Fruit fly (Drosophila melanogaster): Measurements from ENCODE around the gene DNAlig3.
A peak's percentile ranks its signal among the peaks of the same experiment; 100 is the strongest.

DNAlig3 gene

DNA sequence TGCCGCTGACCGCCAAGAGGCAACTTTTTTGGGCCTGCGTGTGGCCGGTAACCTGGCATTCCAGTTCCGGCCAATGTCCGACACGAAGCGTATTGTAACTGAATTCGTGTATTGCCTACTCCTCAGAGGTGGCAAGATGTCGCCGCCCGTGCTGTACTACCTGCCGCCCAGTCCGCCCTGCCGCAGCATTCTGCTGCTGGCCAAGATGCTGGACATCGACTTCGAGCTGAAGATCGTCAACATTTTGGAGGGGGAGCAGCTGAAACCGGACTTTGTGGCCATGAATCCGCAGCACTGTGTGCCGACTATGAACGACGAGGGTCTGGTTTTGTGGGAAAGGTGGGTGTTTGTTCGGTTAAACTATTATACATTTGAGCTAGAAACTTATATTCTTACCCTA lies 17.4 kb downstream of the DNAlig3 start:
- TF ChIP-seq usp (GFP tag; optimal IDR thresholded peaks at IDR 0.05) (no peak), psq (optimal IDR thresholded peaks at IDR 0.05) (no peak), EcR (GFP tag; optimal IDR thresholded peaks at IDR 0.05) (no peak), pan (optimal IDR thresholded peaks at IDR 0.05) (no peak), Dll (optimal IDR thresholded peaks at IDR 0.05) (no peak)

DNA sequence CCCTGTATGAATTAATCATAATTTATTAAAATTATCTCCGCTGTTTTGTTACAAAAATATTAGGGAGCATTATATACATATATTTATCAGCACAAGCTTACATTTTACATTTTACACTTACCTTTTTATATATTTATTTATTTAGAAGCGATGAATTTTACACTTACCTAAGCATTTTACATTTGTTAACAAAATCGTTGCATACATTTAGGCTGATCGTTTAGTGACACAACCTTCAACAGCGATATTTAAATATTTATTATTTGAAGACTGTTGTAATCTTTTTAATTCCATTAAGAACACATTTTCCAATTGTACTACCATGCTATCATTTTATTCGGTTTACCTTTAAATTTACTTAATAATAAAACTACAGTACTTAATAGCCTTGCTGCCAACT lies 17.9 kb downstream of the DNAlig3 start:
- TF ChIP-seq Dll (optimal IDR thresholded peaks at IDR 0.05): no peak
- no peak for TF ChIP-seq EcR (GFP tag; optimal IDR thresholded peaks at IDR 0.05)
- no peak for TF ChIP-seq pan (optimal IDR thresholded peaks at IDR 0.05)
- no peak for TF ChIP-seq psq (optimal IDR thresholded peaks at IDR 0.05)
- TF ChIP-seq usp (GFP tag; optimal IDR thresholded peaks at IDR 0.05): no peak
- TF ChIP-seq CG8478 (optimal IDR thresholded peaks at IDR 0.05): no peak

DNA sequence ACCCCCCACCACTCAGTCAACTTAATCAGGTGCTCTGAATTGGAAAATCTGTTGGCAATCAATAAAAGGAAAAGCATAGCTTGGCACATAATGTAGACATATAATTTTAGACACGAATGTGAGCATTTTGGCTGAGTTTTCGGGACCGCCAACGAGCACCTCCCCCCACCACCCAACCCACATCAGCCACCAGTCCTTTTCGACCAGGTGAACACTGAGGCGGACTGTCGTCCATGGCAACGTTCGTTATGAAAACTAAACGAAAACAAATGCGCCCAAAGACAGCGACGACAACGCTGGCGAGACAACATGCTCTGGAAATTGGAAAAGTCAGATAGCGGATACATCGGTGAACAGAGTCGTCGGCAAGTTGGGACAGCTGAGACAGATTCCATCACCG lies 18.6 kb downstream of the DNAlig3 start, which contains the start of gene GstD11:
Gene GstD11, plus strand, starts transcription at position 301 of the 400 bp plus-strand sequence.
- TF ChIP-seq usp (GFP tag; optimal IDR thresholded peaks at IDR 0.05): no peak
- TF ChIP-seq EcR (GFP tag; optimal IDR thresholded peaks at IDR 0.05): no peak
- TF ChIP-seq CG8478 (optimal IDR thresholded peaks at IDR 0.05): no peak
- TF ChIP-seq pan (optimal IDR thresholded peaks at IDR 0.05): no peak
- TF ChIP-seq psq (optimal IDR thresholded peaks at IDR 0.05): no peak
- no peak for TF ChIP-seq Dll (optimal IDR thresholded peaks at IDR 0.05)

DNA sequence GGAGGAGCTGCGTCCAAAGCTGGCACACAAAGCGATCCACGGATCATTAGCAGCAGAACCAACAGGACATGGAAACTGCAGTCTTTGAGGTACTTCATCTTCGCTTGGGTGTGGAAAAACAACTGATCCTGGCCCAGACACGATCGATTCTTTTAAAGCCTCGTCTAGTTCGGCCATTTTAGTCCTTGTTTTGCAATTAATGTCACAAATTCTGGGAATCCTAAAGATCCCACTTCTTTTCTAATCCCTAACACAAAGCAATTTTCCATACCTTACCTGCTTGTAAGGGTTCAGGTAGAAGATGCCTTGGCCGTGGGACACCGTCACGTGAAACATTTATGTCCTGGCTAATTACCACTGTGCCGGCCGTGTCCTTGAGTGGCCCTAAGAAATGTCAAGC lies 19.1 kb downstream of the DNAlig3 start, which contains the start of gene CG10035:
Gene CG10035, minus strand, starts transcription at position 129 of the 400 bp plus-strand sequence.
- TF ChIP-seq Dll (optimal IDR thresholded peaks at IDR 0.05) (no peak), CG8478 (optimal IDR thresholded peaks at IDR 0.05) (no peak), pan (optimal IDR thresholded peaks at IDR 0.05) (no peak), psq (optimal IDR thresholded peaks at IDR 0.05) (no peak), EcR (GFP tag; optimal IDR thresholded peaks at IDR 0.05) (no peak)

DNA sequence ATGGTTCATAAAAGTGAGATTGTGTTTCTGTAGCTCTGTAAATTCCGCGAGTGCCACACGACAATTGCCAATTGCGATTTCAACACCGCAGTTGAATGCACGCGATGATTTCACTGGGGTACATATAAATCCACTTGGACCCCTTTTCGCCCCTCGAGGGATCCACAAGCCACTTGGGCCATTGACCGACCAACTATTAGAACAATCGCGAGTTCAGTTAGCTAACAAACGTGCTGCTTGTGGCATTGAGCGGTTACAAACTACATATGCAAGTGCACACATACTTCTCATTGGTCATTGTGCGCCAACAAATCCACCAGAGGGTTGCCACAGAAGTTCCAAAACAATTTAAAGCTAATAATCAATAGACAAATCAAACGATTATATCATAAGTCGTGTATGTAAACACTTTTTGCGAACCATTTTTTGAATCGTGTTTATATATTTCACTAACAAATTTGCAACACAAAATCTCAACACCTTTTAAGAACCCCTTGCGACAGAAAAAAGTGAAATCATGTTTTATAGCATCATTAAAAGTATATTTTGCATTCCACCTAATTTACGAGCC lies 20.4 kb downstream of the DNAlig3 start:
- TF ChIP-seq pan (optimal IDR thresholded peaks at IDR 0.05): no peak
- no peak for TF ChIP-seq Dll (optimal IDR thresholded peaks at IDR 0.05)
- TF ChIP-seq usp (GFP tag; optimal IDR thresholded peaks at IDR 0.05): no peak
- TF ChIP-seq EcR (GFP tag; optimal IDR thresholded peaks at IDR 0.05): peak in 1 of 2 experiments; percentile 95

DNA sequence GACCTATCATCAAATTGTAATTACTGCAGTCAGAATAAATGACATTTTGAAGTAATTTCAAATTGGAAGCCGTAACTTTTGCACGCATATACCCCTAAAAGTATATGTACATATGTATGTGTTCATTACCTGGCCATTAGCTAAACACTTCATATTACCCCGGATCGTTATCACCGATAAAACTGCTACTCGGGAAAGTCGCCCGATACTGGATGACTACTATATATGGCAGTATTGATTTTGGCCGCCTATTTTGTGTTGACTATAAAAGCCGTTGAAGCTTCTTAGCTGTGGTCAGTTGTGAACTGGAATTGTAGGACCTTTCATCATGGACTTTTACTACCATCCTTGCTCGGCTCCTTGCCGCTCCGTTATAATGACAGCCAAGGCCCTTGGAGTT lies 21.9 kb downstream of the DNAlig3 start, which contains the start of gene GstD8:
Gene GstD8, plus strand, starts transcription at position 301 of the 400 bp plus-strand sequence.
- TF ChIP-seq CG8478 (optimal IDR thresholded peaks at IDR 0.05) (no peak), Dll (optimal IDR thresholded peaks at IDR 0.05) (no peak), pan (optimal IDR thresholded peaks at IDR 0.05) (no peak), usp (GFP tag; optimal IDR thresholded peaks at IDR 0.05) (no peak), psq (optimal IDR thresholded peaks at IDR 0.05) (no peak), EcR (GFP tag; optimal IDR thresholded peaks at IDR 0.05) (no peak)

DNA sequence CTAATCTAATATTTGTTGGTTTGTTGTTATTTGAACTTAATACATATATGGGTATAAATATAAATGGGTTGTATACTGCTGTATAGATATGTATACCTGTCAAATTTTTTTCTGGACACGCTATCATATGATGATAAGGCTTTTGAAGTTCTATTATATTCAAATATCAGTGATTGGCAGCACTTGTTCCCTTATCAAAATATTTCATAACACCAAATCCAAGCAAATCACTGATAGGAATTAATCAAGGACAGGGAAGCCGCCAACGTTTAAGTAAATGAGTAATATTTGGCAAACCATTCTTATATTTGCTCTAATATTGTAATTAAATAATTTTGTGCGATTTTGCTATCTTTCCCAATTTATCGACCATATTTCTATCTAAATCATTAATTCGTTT lies 22.4 kb downstream of the DNAlig3 start:
- TF ChIP-seq Dll (optimal IDR thresholded peaks at IDR 0.05): no peak
- TF ChIP-seq EcR (GFP tag; optimal IDR thresholded peaks at IDR 0.05): no peak
- TF ChIP-seq CG8478 (optimal IDR thresholded peaks at IDR 0.05): no peak
- no peak for TF ChIP-seq psq (optimal IDR thresholded peaks at IDR 0.05)
- TF ChIP-seq pan (optimal IDR thresholded peaks at IDR 0.05): no peak
- TF ChIP-seq usp (GFP tag; optimal IDR thresholded peaks at IDR 0.05): no peak

DNA sequence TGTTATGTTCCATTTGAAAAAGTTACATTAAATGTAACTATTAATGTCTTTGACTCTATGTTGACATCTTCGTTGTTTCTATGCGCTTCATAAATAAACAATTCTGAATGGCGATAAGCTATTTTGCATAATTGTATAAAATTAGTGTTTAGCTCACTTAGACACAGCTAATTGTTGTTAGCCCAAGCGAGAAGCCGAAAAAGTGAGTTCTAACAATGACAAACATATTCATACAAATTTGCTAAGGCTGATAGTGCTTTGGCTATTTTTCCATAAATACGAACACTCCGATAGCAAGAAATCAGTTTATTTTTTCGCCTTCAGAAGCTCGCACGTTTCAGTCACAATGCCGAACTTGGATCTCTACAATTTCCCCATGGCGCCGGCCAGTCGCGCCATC lies 23.4 kb downstream of the DNAlig3 start, which contains the start of gene GstD7:
Gene GstD7, plus strand, starts transcription at position 301 of the 400 bp plus-strand sequence.
- TF ChIP-seq psq (optimal IDR thresholded peaks at IDR 0.05): no peak
- no peak for TF ChIP-seq usp (GFP tag; optimal IDR thresholded peaks at IDR 0.05)
- no peak for TF ChIP-seq EcR (GFP tag; optimal IDR thresholded peaks at IDR 0.05)
- no peak for TF ChIP-seq CG8478 (optimal IDR thresholded peaks at IDR 0.05)
- no peak for TF ChIP-seq Dll (optimal IDR thresholded peaks at IDR 0.05)
- TF ChIP-seq pan (optimal IDR thresholded peaks at IDR 0.05): no peak

DNA sequence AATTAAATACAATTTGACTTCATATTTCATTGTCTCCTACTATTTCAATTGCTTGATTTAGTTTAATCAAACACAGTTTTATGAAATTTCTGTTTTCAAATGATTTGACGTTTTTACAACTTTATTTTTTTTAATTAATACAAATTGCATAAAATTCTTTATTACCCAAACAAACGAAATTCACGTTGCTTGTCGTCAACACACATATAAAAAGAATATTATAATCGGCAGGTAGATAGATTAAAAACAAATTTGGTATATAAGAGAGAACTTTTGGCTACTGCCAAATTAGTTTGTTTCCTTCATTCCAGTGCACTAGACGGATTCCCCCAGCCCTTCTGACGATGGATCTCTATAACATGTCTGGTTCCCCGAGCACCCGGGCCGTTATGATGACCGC lies 24.8 kb downstream of the DNAlig3 start, which contains the start of gene GstD6:
Gene GstD6, plus strand, starts transcription at position 301 of the 400 bp plus-strand sequence.
- TF ChIP-seq psq (optimal IDR thresholded peaks at IDR 0.05) (no peak), EcR (GFP tag; optimal IDR thresholded peaks at IDR 0.05) (no peak), CG8478 (optimal IDR thresholded peaks at IDR 0.05) (no peak), usp (GFP tag; optimal IDR thresholded peaks at IDR 0.05) (no peak), Dll (optimal IDR thresholded peaks at IDR 0.05) (no peak)

DNA sequence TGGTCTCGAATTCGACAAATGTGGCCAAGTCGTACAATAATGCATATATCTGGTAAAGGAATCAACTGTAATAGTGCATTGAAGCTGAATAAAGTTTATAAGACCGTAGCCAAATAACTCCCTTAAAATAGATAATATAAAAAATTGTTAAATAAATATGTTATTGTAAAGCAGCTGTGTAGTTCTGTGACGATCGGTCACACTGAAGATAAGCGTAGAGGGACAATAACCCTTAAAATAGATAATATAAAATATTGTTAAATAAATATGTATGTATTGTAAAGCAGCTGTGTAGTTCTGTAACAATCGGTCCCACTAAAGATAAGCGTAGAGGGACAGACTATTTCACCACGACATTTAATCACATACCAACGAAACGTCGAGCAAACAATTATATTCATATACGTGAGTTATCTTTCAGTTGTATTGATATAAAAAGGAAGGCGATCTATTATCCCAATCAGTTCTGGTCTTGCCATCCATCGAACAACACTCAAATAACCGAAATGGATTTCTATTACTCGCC lies 26.3 kb downstream of the DNAlig3 start, which contains the start of gene GstD5:
Gene GstD5, plus strand, starts transcription at position 476 of the 526 bp plus-strand sequence.
- TF ChIP-seq EcR (GFP tag; optimal IDR thresholded peaks at IDR 0.05): no peak

DNA sequence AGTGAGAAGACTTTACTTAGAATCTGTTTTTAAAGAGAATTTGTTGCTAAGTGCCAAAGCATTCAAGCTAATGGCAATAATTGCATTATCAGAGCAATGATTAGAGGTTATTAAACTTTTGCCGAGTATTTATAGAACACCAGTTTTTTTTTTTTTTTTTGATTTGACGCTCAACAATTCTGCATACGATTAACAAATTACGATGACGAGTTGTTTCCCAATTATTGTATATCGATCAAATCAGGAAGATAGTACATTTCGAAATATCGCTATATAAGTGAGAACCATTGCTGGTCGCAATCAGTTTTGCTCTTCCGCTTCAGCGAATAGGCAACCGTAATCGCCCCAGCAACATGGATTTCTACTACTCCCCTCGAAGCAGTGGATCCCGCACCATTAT lies 27.8 kb downstream of the DNAlig3 start, which contains the start of gene GstD4:
Gene GstD4, plus strand, starts transcription at position 301 of the 400 bp plus-strand sequence.
- TF ChIP-seq pan (optimal IDR thresholded peaks at IDR 0.05) (no peak), EcR (GFP tag; optimal IDR thresholded peaks at IDR 0.05) (no peak), psq (optimal IDR thresholded peaks at IDR 0.05) (no peak)

DNA sequence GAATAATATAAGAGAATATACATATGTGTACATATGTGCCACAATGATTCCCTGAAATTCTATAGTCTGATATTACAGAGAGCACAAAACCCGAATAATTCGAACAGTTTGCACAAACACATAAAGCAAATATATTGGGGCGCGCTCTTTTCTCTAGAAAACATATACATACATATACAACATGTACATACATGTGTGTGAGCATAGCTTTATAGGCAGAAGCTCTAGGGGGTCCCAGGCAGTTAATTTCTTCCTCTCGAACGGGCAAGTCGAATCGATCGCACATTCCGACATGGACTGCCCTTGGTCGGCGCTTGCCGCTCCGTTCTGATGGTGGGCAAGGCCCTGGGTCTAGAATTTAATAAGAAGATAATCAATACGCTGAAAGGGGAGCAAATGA lies 28.8 kb downstream of the DNAlig3 start, which contains the start of gene GstD3:
Gene GstD3, plus strand, starts transcription at position 269 of the 400 bp plus-strand sequence.
- TF ChIP-seq CG8478 (optimal IDR thresholded peaks at IDR 0.05) (no peak), EcR (GFP tag; optimal IDR thresholded peaks at IDR 0.05) (no peak), usp (GFP tag; optimal IDR thresholded peaks at IDR 0.05) (no peak), pan (optimal IDR thresholded peaks at IDR 0.05) (no peak), psq (optimal IDR thresholded peaks at IDR 0.05) (no peak), Dll (optimal IDR thresholded peaks at IDR 0.05) (no peak)

DNA sequence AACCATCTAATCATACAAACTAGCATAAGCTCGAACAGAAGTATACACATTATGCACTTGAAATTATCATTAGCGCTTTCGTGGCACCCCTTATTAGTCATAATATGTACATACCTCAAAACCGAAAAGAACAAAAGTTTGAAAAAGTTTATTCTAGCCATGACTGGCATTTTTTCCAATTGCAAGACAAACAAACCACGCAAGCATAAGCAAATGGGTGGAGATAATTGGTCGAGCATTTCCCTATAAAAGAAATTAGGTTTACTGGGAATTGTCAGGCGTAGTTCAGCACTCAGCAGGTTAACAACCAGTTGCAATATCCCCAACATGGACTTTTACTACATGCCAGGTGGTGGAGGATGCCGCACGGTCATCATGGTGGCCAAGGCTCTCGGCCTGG lies 30.0 kb downstream of the DNAlig3 start, which contains the start of gene GstD2:
Gene GstD2, plus strand, starts transcription at position 301 of the 400 bp plus-strand sequence.
- TF ChIP-seq pan (optimal IDR thresholded peaks at IDR 0.05): no peak
- no peak for TF ChIP-seq Dll (optimal IDR thresholded peaks at IDR 0.05)
- TF ChIP-seq EcR (GFP tag; optimal IDR thresholded peaks at IDR 0.05): no peak
- no peak for TF ChIP-seq psq (optimal IDR thresholded peaks at IDR 0.05)
- TF ChIP-seq usp (GFP tag; optimal IDR thresholded peaks at IDR 0.05): no peak
- TF ChIP-seq CG8478 (optimal IDR thresholded peaks at IDR 0.05): no peak

All from whole organism.